Fruit fly (Drosophila melanogaster) whole organism, prepupa: ENCODE measurements around the gene Nufip.
A peak's percentile ranks its signal among the peaks of the same experiment; 100 is the strongest.

Experiments used
- Blimp-1 ChIP-seq: fragments of 200-800 bp; sonication (Bioruptor generic); optimal IDR thresholded peaks from 3 replicates; lab custom pipeline; 2017; ENCODE audit warnings: missing biosample characterization, missing genetic modification characterization, mild to moderate bottlenecking, moderate library complexity, missing genetic modification reagents
- CG11762 ChIP-seq: fragments of 200-800 bp; sonication (Bioruptor generic); optimal IDR thresholded peaks from 3 replicates; lab custom pipeline; 2016; ENCODE audit warnings: missing biosample characterization, missing genetic modification characterization; ENCODE audit not compliant: insufficient read depth
- CG11902 ChIP-seq: fragments of 200-800 bp; sonication (Bioruptor generic); optimal IDR thresholded peaks from 3 replicates; lab custom pipeline; 2016; ENCODE audit warnings: missing biosample characterization, missing genetic modification characterization
- CG15336 ChIP-seq: fragments of 200-800 bp; sonication (Bioruptor generic); IDR thresholded peaks from 2 replicates; pipeline ENCODE4 v1.3.6; 2022; ENCODE audit warnings: missing biosample characterization, missing genetic modification characterization
- CG1621 ChIP-seq: fragments of 200-800 bp; sonication (Bioruptor generic); optimal IDR thresholded peaks from 3 replicates; lab custom pipeline; 2018; ENCODE audit warnings: missing biosample characterization, mild to moderate bottlenecking, missing genetic modification characterization
- CG31627 ChIP-seq: fragments of 200-800 bp; sonication (Bioruptor generic); optimal IDR thresholded peaks from 3 replicates; lab custom pipeline; 2016; ENCODE audit warnings: missing biosample characterization, missing genetic modification characterization
- CG6792 ChIP-seq: fragments of 200-800 bp; sonication (Bioruptor generic); optimal IDR thresholded peaks from 3 replicates; lab custom pipeline; 2016; ENCODE audit warnings: missing biosample characterization, missing genetic modification characterization
- CG6854 ChIP-seq: fragments of 200-800 bp; sonication (Bioruptor generic); optimal IDR thresholded peaks from 2 replicates; lab custom pipeline; 2017; ENCODE audit warnings: missing biosample characterization, mild to moderate bottlenecking, missing genetic modification characterization
- CG7368 ChIP-seq: fragments of 200-800 bp; sonication (Bioruptor generic); optimal IDR thresholded peaks from 3 replicates; lab custom pipeline; 2016; ENCODE audit warnings: missing biosample characterization, missing genetic modification characterization
- CG8119 ChIP-seq: fragments of 200-800 bp; sonication (Bioruptor generic); IDR thresholded peaks from 3 replicates; pipeline ENCODE4 v1.3.6; 2022; ENCODE audit warnings: missing biosample characterization, missing genetic modification characterization
- CG8632 ChIP-seq: fragments of 200-800 bp; sonication (Bioruptor generic); optimal IDR thresholded peaks from 3 replicates; lab custom pipeline; 2016; ENCODE audit warnings: missing biosample characterization, missing genetic modification characterization
- CG9139 ChIP-seq: fragments of 200-800 bp; sonication (Bioruptor generic); optimal IDR thresholded peaks from 3 replicates; lab custom pipeline; 2017; ENCODE audit warnings: missing biosample characterization, mild to moderate bottlenecking, missing genetic modification characterization
- Eip75B ChIP-seq: fragments of 200-800 bp; sonication (Bioruptor generic); optimal IDR thresholded peaks from 3 replicates; lab custom pipeline; 2016; ENCODE audit warnings: missing biosample characterization, missing genetic modification characterization
- Eip78C ChIP-seq: fragments of 200-800 bp; sonication (Bioruptor generic); peaks from one replicate; lab custom pipeline; 2016; ENCODE audit warnings: missing biosample characterization, missing genetic modification characterization
- Hr38 ChIP-seq: sonication (Bioruptor generic); optimal IDR thresholded peaks from 2 replicates; lab custom pipeline; 2016; ENCODE audit warnings: missing biosample characterization, missing genetic modification characterization
- Hr39 ChIP-seq: fragments of 200-800 bp; sonication (Bioruptor generic); optimal IDR thresholded peaks from 2 replicates; lab custom pipeline; 2016; ENCODE audit warnings: missing biosample characterization, missing genetic modification characterization
- Hr4 ChIP-seq: fragments of 200-800 bp; sonication (Bioruptor generic); optimal IDR thresholded peaks from 3 replicates; lab custom pipeline; 2016; ENCODE audit warnings: missing biosample characterization, missing genetic modification characterization
- Met ChIP-seq: fragments of 200-800 bp; sonication (Bioruptor generic); optimal IDR thresholded peaks from 3 replicates; lab custom pipeline; 2016; ENCODE audit warnings: missing biosample characterization, missing genetic modification characterization
- OdsH ChIP-seq: fragments of 200-800 bp; sonication (Bioruptor generic); optimal IDR thresholded peaks from 3 replicates; lab custom pipeline; 2016; ENCODE audit warnings: missing biosample characterization, missing genetic modification characterization
- Sox14 ChIP-seq: fragments of 200-800 bp; sonication (Bioruptor generic); optimal IDR thresholded peaks from 3 replicates; lab custom pipeline; 2016; ENCODE audit warnings: missing biosample characterization, missing genetic modification characterization
- acj6 ChIP-seq: fragments of 200-800 bp; sonication (Bioruptor generic); optimal IDR thresholded peaks from 3 replicates; lab custom pipeline; 2016; ENCODE audit warnings: missing biosample characterization, missing genetic modification characterization
- cyc ChIP-seq: fragments of 200-800 bp; sonication (Bioruptor generic); optimal IDR thresholded peaks from 3 replicates; lab custom pipeline; 2016; ENCODE audit warnings: missing biosample characterization, missing genetic modification characterization
- dsx ChIP-seq: fragments of 200-800 bp; optimal IDR thresholded peaks from 3 replicates; lab custom pipeline; 2019; ENCODE audit warnings: missing biosample characterization, mild to moderate bottlenecking, missing genetic modification characterization, moderate library complexity; ENCODE audit not compliant: poor library complexity, severe bottlenecking
- eg ChIP-seq: fragments of 200-800 bp; sonication (Bioruptor generic); IDR thresholded peaks from 3 replicates; pipeline ENCODE4 v1.3.6; 2022; ENCODE audit warnings: missing biosample characterization, missing genetic modification characterization
- esn ChIP-seq: fragments of 200-800 bp; sonication (Bioruptor generic); optimal IDR thresholded peaks from 2 replicates; lab custom pipeline; 2016; ENCODE audit warnings: missing biosample characterization, mild to moderate bottlenecking, missing genetic modification characterization, moderate library complexity
- fd85E ChIP-seq: fragments of 200-800 bp; sonication (Bioruptor generic); optimal IDR thresholded peaks from 3 replicates; lab custom pipeline; 2016; ENCODE audit warnings: missing biosample characterization, missing genetic modification characterization
- lz ChIP-seq: fragments of 200-800 bp; sonication (Bioruptor generic); optimal IDR thresholded peaks from 3 replicates; lab custom pipeline; 2016; ENCODE audit warnings: missing biosample characterization, missing genetic modification characterization
- salr ChIP-seq, 2 experiments: fragments of 200-800 bp; sonication (Bioruptor generic); optimal IDR thresholded peaks; 3 replicates each; lab custom pipeline; 2016 to 2018; ENCODE audit warnings: missing biosample characterization in 2 of 2, missing genetic modification characterization in 2 of 2, mild to moderate bottlenecking in 1 of 2
- spab ChIP-seq: fragments of 200-800 bp; sonication (Bioruptor generic); optimal IDR thresholded peaks from 2 replicates; lab custom pipeline; 2017; ENCODE audit warnings: missing biosample characterization, mild to moderate bottlenecking, missing genetic modification characterization, missing genetic modification reagents
- ss ChIP-seq, 2 experiments: fragments of 200-800 bp; sonication (Bioruptor generic); optimal IDR thresholded peaks; 2 replicates in 1 of 2; 3 replicates in 1 of 2; lab custom pipeline; 2017 to 2018; ENCODE audit warnings: mild to moderate bottlenecking in 2 of 2, missing biosample characterization in 2 of 2, missing genetic modification characterization in 2 of 2, moderate library complexity in 1 of 2
- svp ChIP-seq: fragments of 200-800 bp; sonication (Bioruptor generic); peaks from one replicate; lab custom pipeline; 2016; ENCODE audit warnings: missing biosample characterization, missing genetic modification characterization
- vri ChIP-seq: fragments of 200-800 bp; sonication (Bioruptor generic); optimal IDR thresholded peaks from 3 replicates; lab custom pipeline; 2016; ENCODE audit warnings: missing biosample characterization, mild to moderate bottlenecking, missing genetic modification characterization

Gene Nufip

dm6 chr3L:18756293-18756887 is 8.2 kb upstream of the Nufip start (continued):
- TF ChIP-seq spab (no peak), CG6792 (GFP tag; lab: Kevin White, UChicago) (peak; percentile 73), Met (GFP tag; lab: Kevin White, UChicago) (peak; percentile 81), ss (GFP tag; optimal IDR thresholded peaks at IDR 0.05; lab: Kevin White, UChicago) (peak in 1 of 2 experiments; percentile 52), Hr4 (GFP tag; lab: Kevin White, UChicago) (peak; percentile 83), CG9139 (GFP tag; lab: Kevin White, UChicago) (no peak), OdsH (GFP tag; lab: Kevin White, UChicago) (peak; percentile 84), svp (peak; percentile 88), eg (GFP tag; lab: Robert Waterston, UW) (peak; percentile 85), CG6854 (GFP tag; lab: Kevin White, UChicago) (no peak), CG15336 (peak; percentile 88), CG8632 (GFP tag; lab: Kevin White, UChicago) (peak; percentile 77), lz (GFP tag; lab: Kevin White, UChicago) (peak; percentile 73), Hr38 (GFP tag; lab: Kevin White, UChicago) (no peak), CG31627 (GFP tag; lab: Kevin White, UChicago) (peak; percentile 75), fd85E (GFP tag; lab: Kevin White, UChicago) (peak; percentile 17), acj6 (GFP tag; lab: Kevin White, UChicago) (peak; percentile 79), Eip78C (GFP tag; lab: Kevin White, UChicago) (peak; percentile 96), CG1621 (tag; lab: Kevin White, UChicago) (no peak), Hr39 (GFP tag; lab: Kevin White, UChicago) (peak; percentile 69), dsx (peak; percentile 48)

dm6 chr3L:18753827-18754226 is 5.7 kb upstream of the Nufip start:
- TF ChIP-seq CG7368 (no peak), CG8119 (GFP tag; lab: Robert Waterston, UW) (0 out of 3 replicates have a peak, but pooled peaks have one; percentile 21), Blimp-1 (peak; percentile 97), CG15336 (0 out of 2 replicates have a peak, but pooled peaks have one; percentile 12), CG6792 (GFP tag; lab: Kevin White, UChicago) (no peak), CG6854 (GFP tag; lab: Kevin White, UChicago) (peak; percentile 8), Eip75B (GFP tag; lab: Kevin White, UChicago) (peak; percentile 71), vri (GFP tag; lab: Kevin White, UChicago) (peak; percentile 79)

DNA sequence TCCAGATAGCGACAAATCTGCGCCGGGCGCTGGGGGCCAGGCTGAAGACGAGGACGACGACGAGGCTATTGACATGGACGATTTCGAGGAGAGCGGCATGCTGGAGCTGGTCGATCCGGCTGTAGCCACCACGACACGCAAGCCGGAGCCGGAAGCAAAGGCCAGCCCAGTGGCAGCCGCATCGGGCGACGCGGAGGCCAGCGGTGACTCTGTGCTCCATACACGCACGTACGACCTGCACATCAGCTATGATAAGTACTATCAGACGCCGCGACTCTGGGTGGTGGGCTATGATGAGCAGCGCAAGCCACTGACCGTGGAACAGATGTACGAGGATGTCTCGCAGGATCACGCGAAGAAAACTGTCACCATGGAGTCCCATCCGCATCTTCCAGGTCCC is 1.6 kb upstream of the Nufip start:
- TF ChIP-seq svp (peak; percentile 89), Hr39 (GFP tag; lab: Kevin White, UChicago) (no peak)
- TF ChIP-seq, all 60 proteins: peak for 1

dm6 chr3L:18746169-18746568 is 2.0 kb downstream of the Nufip start:
- TF ChIP-seq cyc (no peak), CG11762 (GFP tag; lab: Kevin White, UChicago) (no peak), esn (GFP tag; lab: Kevin White, UChicago) (no peak), CG6854 (GFP tag; lab: Kevin White, UChicago) (no peak), CG8632 (GFP tag; lab: Kevin White, UChicago) (no peak), CG11902 (GFP tag; lab: Kevin White, UChicago) (no peak), CG1621 (tag; lab: Kevin White, UChicago) (no peak), salr (GFP tag; optimal IDR thresholded peaks at IDR 0.05; lab: Kevin White, UChicago) (no peak)

- TF ChIP-seq Sox14, result peak; percentile 6
- no peak for TF ChIP-seq cyc
Observed at dm6 chr3L:18745647-18746046, 2.5 kb downstream of the Nufip start, which contains the start of gene MED11. MED11 (plus strand) TSS chr3L:18745856.
